Fruit fly (Drosophila melanogaster) whole organism, adult: ENCODE results near the gene CG15196.

Source experiments
- CG12768 ChIP-seq: fragments of 200-800 bp; sonication (Bioruptor generic); optimal IDR thresholded peaks from 2 replicates; lab custom pipeline; 2017; ENCODE audit warnings: missing biosample characterization, missing genetic modification characterization, mild to moderate bottlenecking, moderate library complexity, missing genetic modification reagents
- CG7045 ChIP-seq: fragments of 200-800 bp; sonication (Bioruptor generic); optimal IDR thresholded peaks from 2 replicates; lab custom pipeline; 2017; ENCODE audit warnings: missing biosample characterization, mild to moderate bottlenecking, missing genetic modification characterization
- kay ChIP-seq: fragments of 200-800 bp; sonication (Bioruptor generic); peaks from one replicate; lab custom pipeline; 2016; ENCODE audit warnings: missing biosample characterization, missing genetic modification characterization, borderline replicate concordance
- ovo ChIP-seq: fragments of 200-800 bp; sonication (Bioruptor generic); optimal IDR thresholded peaks from 2 replicates; lab custom pipeline; 2016; ENCODE audit warnings: missing biosample characterization, missing genetic modification characterization

- no peak for TF ChIP-seq CG7045 (GFP tag; lab: Kevin White, UChicago)
- TF ChIP-seq ovo (GFP tag; lab: Kevin White, UChicago) = no peak
- no peak for TF ChIP-seq kay (GFP tag; lab: Kevin White, UChicago)
- no peak for TF ChIP-seq CG12768 (GFP tag; lab: Kevin White, UChicago)
These were observed 9.5 kb downstream of the CG15196 start for dm6 chrX:11419212-11419611.
